Fruit fly (Drosophila melanogaster) whole organism, embryonic: ENCODE results near the gene CG4953.

Source experiments
- Asciz ChIP-seq: fragments of 200-800 bp; sonication (Bioruptor generic); optimal IDR thresholded peaks from 2 replicates; lab custom pipeline; 2017; ENCODE audit warnings: missing biosample characterization, mild to moderate bottlenecking, missing genetic modification characterization, missing genetic modification reagents
- BEAF-32 ChIP-seq: fragments of 200-800 bp; sonication (Bioruptor generic); optimal IDR thresholded peaks from 3 replicates; lab custom pipeline; 2017; ENCODE audit warnings: missing biosample characterization, missing genetic modification characterization, mild to moderate bottlenecking, moderate library complexity, missing genetic modification reagents
- CG10147 ChIP-seq: fragments of 200-800 bp; sonication (Bioruptor generic); optimal IDR thresholded peaks from 2 replicates; lab custom pipeline; 2019; ENCODE audit warnings: missing biosample characterization, mild to moderate bottlenecking, missing genetic modification characterization, moderate library complexity
- CG10543 ChIP-seq: fragments of 200-800 bp; sonication (Bioruptor generic); optimal IDR thresholded peaks from 3 replicates; lab custom pipeline; 2017; ENCODE audit warnings: missing biosample characterization, mild to moderate bottlenecking, missing genetic modification characterization, moderate library complexity
- CG11247 ChIP-seq: fragments of 200-800 bp; sonication (Bioruptor generic); IDR thresholded peaks from 2 replicates; pipeline ENCODE4 v1.3.6; 2022; ENCODE audit warnings: missing biosample characterization, missing genetic modification characterization
- CG11696 ChIP-seq: fragments of 200-800 bp; sonication (Bioruptor generic); IDR thresholded peaks from 2 replicates; pipeline ENCODE4 v1.3.6; 2022; ENCODE audit warnings: missing biosample characterization, missing genetic modification characterization
- CG14860 ChIP-seq: fragments of 200-800 bp; sonication (Bioruptor generic); IDR thresholded peaks from 3 replicates; pipeline ENCODE4 v1.3.6; 2022; ENCODE audit warnings: missing biosample characterization, missing genetic modification characterization; ENCODE audit not compliant: partially characterized antibody
- CG14965 ChIP-seq: fragments of 200-800 bp; sonication (Bioruptor generic); optimal IDR thresholded peaks from 2 replicates; lab custom pipeline; 2016; ENCODE audit warnings: missing biosample characterization, missing genetic modification characterization, borderline replicate concordance
- CG1603 ChIP-seq: fragments of 200-800 bp; sonication (Bioruptor generic); optimal IDR thresholded peaks from 2 replicates; lab custom pipeline; 2019; ENCODE audit warnings: missing biosample characterization, mild to moderate bottlenecking, missing genetic modification characterization, moderate library complexity
- CG18262 ChIP-seq: fragments of 200-800 bp; optimal IDR thresholded peaks from 3 replicates; lab custom pipeline; 2019; ENCODE audit warnings: missing biosample characterization, mild to moderate bottlenecking, missing genetic modification characterization, moderate library complexity
- CG18764 ChIP-seq: fragments of 200-800 bp; sonication (Bioruptor generic); optimal IDR thresholded peaks from 3 replicates; lab custom pipeline; 2016; ENCODE audit warnings: missing biosample characterization, missing genetic modification characterization
- CG31224 ChIP-seq: fragments of 200-800 bp; sonication (Bioruptor generic); IDR thresholded peaks from 2 replicates; pipeline ENCODE4 v1.3.6; 2022; ENCODE audit warnings: missing biosample characterization, missing genetic modification characterization
- CG32767 ChIP-seq: fragments of 200-800 bp; sonication (Bioruptor generic); IDR thresholded peaks from 2 replicates; pipeline ENCODE4 v1.3.6; 2022; ENCODE audit warnings: missing biosample characterization, missing genetic modification characterization
- CG3407 ChIP-seq: fragments of 200-800 bp; sonication (Bioruptor generic); optimal IDR thresholded peaks from 2 replicates; lab custom pipeline; 2018; ENCODE audit warnings: missing biosample characterization, mild to moderate bottlenecking, missing genetic modification characterization
- CG3995 ChIP-seq: fragments of 200-800 bp; sonication (Bioruptor generic); optimal IDR thresholded peaks from 3 replicates; lab custom pipeline; 2016; ENCODE audit warnings: missing biosample characterization, missing genetic modification characterization
- CG4730 ChIP-seq: fragments of 200-800 bp; sonication (Bioruptor generic); IDR thresholded peaks from 2 replicates; pipeline ENCODE4 v1.3.6; 2022; ENCODE audit warnings: missing biosample characterization, missing genetic modification characterization
- CG6175 ChIP-seq: fragments of 200-800 bp; sonication (Bioruptor generic); IDR thresholded peaks from 3 replicates; pipeline ENCODE4 v1.3.6; 2022; ENCODE audit warnings: missing biosample characterization, missing genetic modification characterization
- CG6854 ChIP-seq: fragments of 200-800 bp; sonication (Bioruptor generic); optimal IDR thresholded peaks from 3 replicates; lab custom pipeline; 2017; ENCODE audit warnings: missing biosample characterization, mild to moderate bottlenecking, missing genetic modification characterization
- CG7745 ChIP-seq: fragments of 200-800 bp; sonication (Bioruptor generic); optimal IDR thresholded peaks from 2 replicates; lab custom pipeline; 2018; ENCODE audit warnings: missing biosample characterization, mild to moderate bottlenecking, missing genetic modification characterization, moderate library complexity
- Dip3 ChIP-seq: fragments of 200-800 bp; sonication (Bioruptor generic); optimal IDR thresholded peaks from 3 replicates; lab custom pipeline; 2016; ENCODE audit warnings: missing biosample characterization, missing genetic modification characterization
- Doc2 ChIP-seq: fragments of 200-800 bp; sonication (Bioruptor generic); IDR thresholded peaks from 2 replicates; pipeline ENCODE4 v1.3.6; 2022; ENCODE audit warnings: missing biosample characterization, missing genetic modification characterization
- Dref ChIP-seq: fragments of 200-800 bp; sonication (Bioruptor generic); IDR thresholded peaks from 2 replicates; pipeline ENCODE4 v1.3.6; 2022; ENCODE audit warnings: missing biosample characterization, missing genetic modification characterization
- Fer1 ChIP-seq: fragments of 200-800 bp; sonication (Bioruptor generic); optimal IDR thresholded peaks from 2 replicates; lab custom pipeline; 2017; ENCODE audit warnings: missing biosample characterization, mild to moderate bottlenecking, missing genetic modification characterization
- Jarid2 ChIP-seq: fragments of 200-800 bp; sonication (Bioruptor generic); optimal IDR thresholded peaks from 3 replicates; lab custom pipeline; 2017; ENCODE audit warnings: mild to moderate bottlenecking, missing biosample characterization, missing genetic modification reagents, missing genetic modification characterization
- Mes4 ChIP-seq: fragments of 200-800 bp; sonication (Bioruptor generic); optimal IDR thresholded peaks from 2 replicates; lab custom pipeline; 2016; ENCODE audit warnings: missing biosample characterization, missing genetic modification characterization
- Myb ChIP-seq: fragments of 200-800 bp; sonication (Bioruptor generic); optimal IDR thresholded peaks from 2 replicates; lab custom pipeline; 2016; ENCODE audit warnings: missing biosample characterization, missing genetic modification characterization
- Sox102F ChIP-seq: fragments of 200-800 bp; sonication (Bioruptor generic); optimal IDR thresholded peaks from 2 replicates; lab custom pipeline; 2018; ENCODE audit warnings: missing biosample characterization, mild to moderate bottlenecking, missing genetic modification characterization, moderate library complexity
- Sry-β ChIP-seq: fragments of 200-800 bp; sonication (Bioruptor generic); optimal IDR thresholded peaks from 2 replicates; lab custom pipeline; 2018; ENCODE audit warnings: missing biosample characterization, mild to moderate bottlenecking, missing genetic modification characterization, moderate library complexity
- Ssrp ChIP-seq: fragments of 200-800 bp; sonication (Bioruptor generic); optimal IDR thresholded peaks from 2 replicates; lab custom pipeline; 2018; ENCODE audit warnings: missing biosample characterization, mild to moderate bottlenecking, missing genetic modification characterization, moderate library complexity
- Tbp ChIP-seq: fragments of >200 bp; optimal IDR thresholded peaks from 2 replicates; lab custom pipeline; 2018; ENCODE audit warnings: missing biosample characterization, missing genetic modification characterization
- Vsx1 ChIP-seq: fragments of 200-800 bp; sonication (Bioruptor generic); optimal IDR thresholded peaks from 2 replicates; lab custom pipeline; 2017; ENCODE audit warnings: missing biosample characterization, mild to moderate bottlenecking, missing genetic modification characterization, missing genetic modification reagents
- YL-1 ChIP-seq: fragments of 200-800 bp; sonication (Bioruptor generic); optimal IDR thresholded peaks from 3 replicates; lab custom pipeline; 2017; ENCODE audit warnings: missing biosample characterization, mild to moderate bottlenecking, missing genetic modification characterization
- abd-A ChIP-seq: fragments of 200-800 bp; sonication (Bioruptor generic); optimal IDR thresholded peaks from 3 replicates; lab custom pipeline; 2019; ENCODE audit warnings: missing biosample characterization, mild to moderate bottlenecking, missing genetic modification characterization, moderate library complexity
- ato ChIP-seq: fragments of 200-800 bp; sonication (Bioruptor generic); IDR thresholded peaks from 2 replicates; pipeline ENCODE4 v1.3.6; 2022; ENCODE audit warnings: missing biosample characterization, missing genetic modification characterization; ENCODE audit not compliant: partially characterized antibody
- cg ChIP-seq: fragments of 200-800 bp; sonication (Bioruptor generic); optimal IDR thresholded peaks from 3 replicates; lab custom pipeline; 2019; ENCODE audit warnings: missing biosample characterization, mild to moderate bottlenecking, missing genetic modification characterization, moderate library complexity
- crc ChIP-seq: fragments of 200-800 bp; sonication (Bioruptor generic); optimal IDR thresholded peaks from 2 replicates; lab custom pipeline; 2016; ENCODE audit warnings: missing biosample characterization, missing genetic modification characterization
- crol ChIP-seq: fragments of 200-800 bp; sonication (Bioruptor generic); IDR thresholded peaks from 2 replicates; pipeline ENCODE4 v1.3.6; 2022; ENCODE audit warnings: missing biosample characterization, missing genetic modification characterization
- danr ChIP-seq: fragments of 200-800 bp; sonication (Bioruptor generic); IDR thresholded peaks from 2 replicates; pipeline ENCODE4 v1.3.6; 2022; ENCODE audit warnings: missing biosample characterization, missing genetic modification characterization
- dm ChIP-seq: fragments of 200-800 bp; sonication (Bioruptor generic); optimal IDR thresholded peaks from 3 replicates; lab custom pipeline; 2016; ENCODE audit warnings: missing biosample characterization, missing genetic modification characterization
- dmrt11E ChIP-seq: fragments of 200-800 bp; sonication (Bioruptor generic); optimal IDR thresholded peaks from 3 replicates; lab custom pipeline; 2018; ENCODE audit warnings: missing biosample characterization, mild to moderate bottlenecking, missing genetic modification characterization, moderate library complexity
- gem ChIP-seq: fragments of 200-800 bp; sonication (Bioruptor generic); optimal IDR thresholded peaks from 2 replicates; lab custom pipeline; 2019; ENCODE audit warnings: missing biosample characterization, mild to moderate bottlenecking, missing genetic modification characterization, moderate library complexity
- ken ChIP-seq: fragments of 200-800 bp; sonication (Bioruptor generic); IDR thresholded peaks from 3 replicates; pipeline ENCODE4 v1.3.6; 2022; ENCODE audit warnings: missing biosample characterization, missing genetic modification characterization
- lab ChIP-seq: fragments of 200-800 bp; sonication (Bioruptor generic); optimal IDR thresholded peaks from 3 replicates; lab custom pipeline; 2017; ENCODE audit warnings: missing biosample characterization, missing genetic modification characterization, mild to moderate bottlenecking, moderate library complexity, missing genetic modification reagents
- lmd ChIP-seq: fragments of 200-800 bp; sonication (Bioruptor generic); IDR thresholded peaks from 2 replicates; pipeline ENCODE4 v1.3.6; 2022; ENCODE audit warnings: missing biosample characterization, missing genetic modification characterization
- repo ChIP-seq: fragments of 200-800 bp; sonication (Bioruptor generic); optimal IDR thresholded peaks from 2 replicates; lab custom pipeline; 2016; ENCODE audit warnings: missing biosample characterization, missing genetic modification characterization
- row ChIP-seq: fragments of 200-800 bp; sonication (Bioruptor generic); IDR thresholded peaks from 3 replicates; pipeline ENCODE4 v1.3.6; 2022; ENCODE audit warnings: missing biosample characterization, missing genetic modification characterization
- slbo ChIP-seq: fragments of 200-800 bp; sonication (Bioruptor generic); IDR thresholded peaks from 2 replicates; pipeline ENCODE4 v1.3.6; 2022; ENCODE audit warnings: missing biosample characterization, missing genetic modification characterization
- sob ChIP-seq: fragments of 200-800 bp; sonication (Bioruptor generic); IDR thresholded peaks from 2 replicates; pipeline ENCODE4 v1.3.6; 2022; ENCODE audit warnings: missing biosample characterization, missing genetic modification characterization
- stc ChIP-seq: fragments of 200-800 bp; sonication (Bioruptor generic); IDR thresholded peaks from 2 replicates; pipeline ENCODE4 v1.3.6; 2022; ENCODE audit warnings: missing biosample characterization, missing genetic modification characterization
- tgo ChIP-seq: fragments of 200-800 bp; sonication (Bioruptor generic); IDR thresholded peaks from 3 replicates; pipeline ENCODE4 v1.3.6; 2022; ENCODE audit warnings: missing biosample characterization, missing genetic modification characterization
- twi ChIP-seq: fragments of 200-800 bp; optimal IDR thresholded peaks from 2 replicates; lab custom pipeline; 2019; ENCODE audit warnings: missing biosample characterization, mild to moderate bottlenecking, missing genetic modification characterization, moderate library complexity
- yki ChIP-seq: fragments of >200 bp; optimal IDR thresholded peaks from 3 replicates; lab custom pipeline; 2018

Gene CG4953

DNA sequence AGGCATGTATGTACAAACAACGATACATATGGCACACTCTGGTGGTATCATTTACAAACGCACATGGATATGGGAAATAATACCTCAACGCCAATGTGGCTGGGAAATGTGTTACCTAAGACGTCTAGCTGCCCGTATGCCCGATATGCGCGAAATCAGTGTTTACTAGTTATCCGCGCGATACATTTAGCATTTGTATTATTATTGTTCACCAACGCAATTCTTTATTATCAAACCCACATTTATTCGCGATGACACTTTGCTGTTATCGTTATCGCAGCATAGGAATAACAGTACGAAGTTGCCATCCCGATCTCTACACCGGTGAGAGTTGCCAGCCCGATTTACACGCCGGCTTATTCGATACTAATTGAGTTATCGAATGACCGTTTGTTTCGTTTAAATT, 19.7 kb upstream of the CG4953 start, which contains the start of gene chico (continued):
- TF ChIP-seq Sry-β (no peak), CG32767 (peak; percentile 71; the same call in 1 of the 2 replicates), CG11247 (GFP tag; lab: Robert Waterston, UW) (no peak), Jarid2 (no peak), Ssrp (tag; lab: Kevin White, UChicago) (no peak), lab (GFP tag; lab: Kevin White, UChicago) (no peak), Vsx1 (GFP tag; lab: Kevin White, UChicago) (no peak), CG6175 (GFP tag; lab: Robert Waterston, UW) (no peak), gem (tag; lab: Kevin White, UChicago) (no peak), CG11696 (GFP tag; lab: Robert Waterston, UW) (no peak), danr (GFP tag; lab: Robert Waterston, UW) (no peak), sob (GFP tag; lab: Robert Waterston, UW) (no peak), BEAF-32 (GFP tag; lab: Kevin White, UChicago) (peak; percentile 65), CG3995 (GFP tag; lab: Kevin White, UChicago) (no peak), CG6854 (no peak), CG4730 (GFP tag; lab: Robert Waterston, UW) (no peak), ken (no peak), CG31224 (GFP tag; lab: Robert Waterston, UW) (no peak), repo (GFP tag; lab: Kevin White, UChicago) (no peak), twi (tag; lab: Kevin White, UChicago) (peak; percentile 19), CG1603 (tag; lab: Kevin White, UChicago) (peak; percentile 83), Dip3 (GFP tag; lab: Kevin White, UChicago) (no peak), CG7745 (tag; lab: Kevin White, UChicago) (no peak), slbo (GFP tag; lab: Robert Waterston, UW) (no peak), CG10543 (GFP tag; lab: Kevin White, UChicago) (no peak), lmd (no peak), YL-1 (GFP tag; lab: Kevin White, UChicago) (peak; percentile 62), dm (GFP tag; lab: Kevin White, UChicago) (peak; percentile 48), CG3407 (GFP tag; lab: Kevin White, UChicago) (no peak), abd-A (tag; lab: Kevin White, UChicago) (no peak), cg (GFP tag; lab: Kevin White, UChicago) (peak; percentile 15), CG14860 (GFP tag; lab: Robert Waterston, UW) (peak; percentile 68), Dref (peak; percentile 98), yki (lab: Kevin White, UChicago) (no peak), crol (GFP tag; lab: Robert Waterston, UW) (no peak), Sox102F (no peak), dmrt11E (no peak), CG10147 (GFP tag; lab: Kevin White, UChicago) (no peak), Mes4 (GFP tag; lab: Kevin White, UChicago) (no peak), Tbp (GFP tag; lab: Kevin White, UChicago) (no peak), stc (no peak), Myb (GFP tag; lab: Kevin White, UChicago) (peak; percentile 90), row (GFP tag; lab: Robert Waterston, UW) (peak; percentile 49; the same call in 1 of the 3 replicates), CG18262 (no peak), ato (GFP tag; lab: Robert Waterston, UW) (peak; percentile 55; the same call in 1 of the 2 replicates), crc (no peak), tgo (no peak), Asciz (GFP tag; lab: Kevin White, UChicago) (no peak), CG14965 (no peak), CG18764 (GFP tag; lab: Kevin White, UChicago) (no peak), Fer1 (GFP tag; lab: Kevin White, UChicago) (peak; percentile 27), Doc2 (GFP tag; lab: Robert Waterston, UW) (no peak)
